Worm (Caenorhabditis elegans): ENCODE results near the gene srt-17.
A peak's percentile ranks its signal among the peaks of the same experiment; 100 is the strongest.

The srt-17 gene

DNA sequence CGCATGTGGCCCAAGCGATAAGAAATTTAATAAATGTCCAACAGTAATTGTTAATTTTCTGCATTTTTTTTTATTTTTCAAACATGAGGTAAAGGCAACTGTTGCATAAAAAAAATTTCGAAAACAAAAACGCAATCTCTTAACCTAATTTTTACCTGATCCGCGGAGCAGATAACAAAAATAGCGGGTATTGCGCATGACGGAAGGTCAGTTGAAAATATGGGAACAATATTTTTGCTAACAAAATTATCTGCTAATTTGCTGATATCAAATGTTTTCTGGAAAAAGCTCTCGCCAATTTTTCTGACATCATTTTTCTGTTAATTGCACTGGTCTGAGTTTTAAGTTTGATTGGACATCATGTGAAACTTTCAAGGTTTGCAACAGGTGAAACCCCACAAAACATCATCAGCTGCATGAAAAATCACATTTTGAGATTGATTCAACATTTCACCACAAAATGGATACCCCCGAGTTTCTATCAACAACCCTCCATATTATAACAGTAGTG is 39.6 kb upstream of the srt-17 start, which contains the start of the genes F31F4.11 and srh-266:
F31F4.11 (minus strand) TSS at position 101 of the 511 bp plus-strand sequence.
srh-266 (plus strand) TSS at position 461 of the 511 bp plus-strand sequence.
- TF ChIP-seq hlh-4 (tag; optimal IDR thresholded peaks at IDR 0.05): peak; percentile 14
- no peak for TF ChIP-seq ztf-4 (tag; optimal IDR thresholded peaks at IDR 0.05)

- TF ChIP-seq irx-1 (tag; optimal IDR thresholded peaks at IDR 0.05): no peak
- TF ChIP-seq egl-13 (tag; optimal IDR thresholded peaks at IDR 0.05): no peak
- no peak for TF ChIP-seq tlp-1 (tag; optimal IDR thresholded peaks at IDR 0.05)
- no peak for TF ChIP-seq dpl-1 (GFP tag; optimal IDR thresholded peaks at IDR 0.05)
- no peak for TF ChIP-seq F16B12.6 (tag; optimal IDR thresholded peaks at IDR 0.05)
- TF ChIP-seq ceh-8 (GFP tag; optimal IDR thresholded peaks at IDR 0.05): no peak
- no peak for TF ChIP-seq ama-1 (optimal IDR thresholded peaks at IDR 0.05)
- no peak for TF ChIP-seq xbp-1 (tag; optimal IDR thresholded peaks at IDR 0.05)
- no peak for TF ChIP-seq unc-62 (GFP tag; optimal IDR thresholded peaks at IDR 0.05)
- no peak for TF ChIP-seq nhr-20 (tag; optimal IDR thresholded peaks at IDR 0.05)
- TF ChIP-seq fkh-10 (GFP tag; optimal IDR thresholded peaks at IDR 0.05): no peak
- TF ChIP-seq fkh-8 (tag; optimal IDR thresholded peaks at IDR 0.05): no peak
- TF ChIP-seq vab-15 (tag; optimal IDR thresholded peaks at IDR 0.05): no peak
These were observed 35.4 kb upstream of the srt-17 start, which contains the start of gene F31F4.17 for ce11 chrV:660210-660609. Gene F31F4.17 (minus strand): TSS chrV:660310.

- TF ChIP-seq lin-39 (tag; optimal IDR thresholded peaks at IDR 0.05): no peak
- TF ChIP-seq aly-2 (tag; optimal IDR thresholded peaks at IDR 0.05): no peak
- TF ChIP-seq sptf-1 (tag; optimal IDR thresholded peaks at IDR 0.05): no peak
- no peak for TF ChIP-seq aha-1 (tag; optimal IDR thresholded peaks at IDR 0.05)
- no peak for TF ChIP-seq egl-13 (tag; optimal IDR thresholded peaks at IDR 0.05)
- no peak for TF ChIP-seq isw-1 (GFP tag; IDR thresholded peaks at IDR 0.05)
- no peak for TF ChIP-seq elt-2 (tag; optimal IDR thresholded peaks at IDR 0.05)
- no peak for TF ChIP-seq mep-1 (tag; optimal IDR thresholded peaks at IDR 0.05)
- TF ChIP-seq unc-98 (GFP tag; IDR thresholded peaks at IDR 0.05): no peak
- no peak for TF ChIP-seq ceh-88 (GFP tag; IDR thresholded peaks at IDR 0.05)
- TF ChIP-seq nhr-11 (tag; optimal IDR thresholded peaks at IDR 0.05): no peak
- TF ChIP-seq efl-1 (optimal IDR thresholded peaks at IDR 0.05): no peak
- TF ChIP-seq efl-1 (GFP tag; optimal IDR thresholded peaks at IDR 0.05 in 1 of 2): no peak
- TF ChIP-seq tlp-1 (tag; optimal IDR thresholded peaks at IDR 0.05): no peak
- TF ChIP-seq unc-130 (tag; optimal IDR thresholded peaks at IDR 0.05): no peak
- no peak for TF ChIP-seq ets-5 (GFP tag; IDR thresholded peaks at IDR 0.05)
- TF ChIP-seq rnt-1 (tag; optimal IDR thresholded peaks at IDR 0.05): no peak
- TF ChIP-seq unc-30 (tag; optimal IDR thresholded peaks at IDR 0.05): no peak
- no peak for TF ChIP-seq dsc-1 (tag; optimal IDR thresholded peaks at IDR 0.05)
- TF ChIP-seq nhr-237 (tag; optimal IDR thresholded peaks at IDR 0.05): no peak
These were observed 32.9 kb upstream of the srt-17 start, which contains the start of gene srh-246 for ce11 chrV:657678-658077. Gene srh-246 (minus strand): TSS chrV:657778.

ce11 chrV:655823-656222 is 31.0 kb upstream of the srt-17 start, which contains the start of gene srh-245:
Gene srh-245 (minus strand): TSS chrV:655923.
- TF ChIP-seq nhr-77 (tag; optimal IDR thresholded peaks at IDR 0.05): no peak
- TF ChIP-seq dpl-1 (GFP tag; optimal IDR thresholded peaks at IDR 0.05): no peak
- TF ChIP-seq nhr-85 (tag): no peak
- TF ChIP-seq ets-5 (GFP tag; IDR thresholded peaks at IDR 0.05): no peak

DNA sequence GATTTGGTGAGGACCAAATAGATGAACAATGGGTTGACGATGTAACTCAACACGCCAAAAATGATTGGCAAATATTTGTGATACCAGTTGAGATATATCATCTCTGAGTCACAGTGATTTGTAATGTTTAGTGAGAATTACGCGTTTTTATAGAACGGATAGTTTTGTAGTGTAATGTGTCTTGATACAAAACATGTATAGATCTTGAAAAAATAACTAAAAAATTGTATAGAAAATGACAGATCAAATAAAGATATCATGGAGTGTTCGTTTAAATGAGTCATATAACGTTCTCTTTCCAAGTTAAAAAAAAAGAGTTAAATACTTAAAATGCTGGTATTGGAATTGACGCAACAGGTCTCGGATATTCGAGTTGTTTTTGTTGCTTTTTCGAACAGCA is 29.6 kb upstream of the srt-17 start, which contains the start of gene srj-6:
srj-6 (minus strand) TSS at position 101 of the 400 bp plus-strand sequence.
- TF ChIP-seq elt-3 (tag; optimal IDR thresholded peaks at IDR 0.05) (no peak), alr-1 (tag; optimal IDR thresholded peaks at IDR 0.05; ENCODE audit: borderline replicate concordance) (no peak), fkh-8 (tag; optimal IDR thresholded peaks at IDR 0.05) (no peak), fos-1 (tag; optimal IDR thresholded peaks at IDR 0.05) (no peak), snpc-4 (tag; optimal IDR thresholded peaks at IDR 0.05) (no peak), mep-1 (tag; optimal IDR thresholded peaks at IDR 0.05) (no peak), fkh-4 (tag; optimal IDR thresholded peaks at IDR 0.05; ENCODE audit: borderline replicate concordance) (no peak)
